Worm (Caenorhabditis elegans) whole organism, L3 larva: ENCODE measurements around the gene lron-15.

Experiments used
- aly-2 ChIP-seq: fragments of 150-350 bp; optimal IDR thresholded peaks from 2 replicates; lab custom pipeline; 2014; ENCODE audit warnings: missing biosample characterization, missing genetic modification characterization
- ceh-9 ChIP-seq: sonication (generic microtip); optimal IDR thresholded peaks from 2 replicates; lab custom pipeline; 2018; ENCODE audit warnings: missing biosample characterization, missing genetic modification characterization
- elt-2 ChIP-seq: sonication (generic microtip); optimal IDR thresholded peaks from 2 replicates; lab custom pipeline; 2016; ENCODE audit warnings: missing genetic modification reagents, mild to moderate bottlenecking, missing genetic modification characterization, missing compliant biosample characterization
- lsy-12 ChIP-seq: sonication (generic microtip); optimal IDR thresholded peaks from 2 replicates; lab custom pipeline; 2016; ENCODE audit warnings: mild to moderate bottlenecking, missing genetic modification characterization, missing compliant biosample characterization
- nhr-28 ChIP-seq: fragments of 150-350 bp; optimal IDR thresholded peaks from 2 replicates; lab custom pipeline; 2014; ENCODE audit warnings: missing biosample characterization, missing genetic modification characterization
- pha-4 ChIP-seq: fragments of 150-350 bp; optimal IDR thresholded peaks from 2 replicates; lab custom pipeline; 2014; ENCODE audit warnings: missing biosample characterization, missing genetic modification reagents, missing genetic modification characterization
- pqm-1 ChIP-seq: fragments of 150-350 bp; optimal IDR thresholded peaks from 2 replicates; lab custom pipeline; 2017; ENCODE audit warnings: missing biosample characterization, missing genetic modification characterization, inconsistent platforms
- snpc-4 ChIP-seq: fragments of 150-350 bp; optimal IDR thresholded peaks from 2 replicates; lab custom pipeline; 2014; ENCODE audit warnings: missing biosample characterization, missing genetic modification characterization
- unc-39 ChIP-seq: sonication (generic microtip); optimal IDR thresholded peaks from 4 replicates; lab custom pipeline; 2017; ENCODE audit warnings: missing biosample characterization, missing genetic modification characterization
- ztf-11 ChIP-seq: fragments of 150-350 bp; optimal IDR thresholded peaks from 2 replicates; lab custom pipeline; 2014; ENCODE audit warnings: missing biosample characterization, missing genetic modification characterization

DNA sequence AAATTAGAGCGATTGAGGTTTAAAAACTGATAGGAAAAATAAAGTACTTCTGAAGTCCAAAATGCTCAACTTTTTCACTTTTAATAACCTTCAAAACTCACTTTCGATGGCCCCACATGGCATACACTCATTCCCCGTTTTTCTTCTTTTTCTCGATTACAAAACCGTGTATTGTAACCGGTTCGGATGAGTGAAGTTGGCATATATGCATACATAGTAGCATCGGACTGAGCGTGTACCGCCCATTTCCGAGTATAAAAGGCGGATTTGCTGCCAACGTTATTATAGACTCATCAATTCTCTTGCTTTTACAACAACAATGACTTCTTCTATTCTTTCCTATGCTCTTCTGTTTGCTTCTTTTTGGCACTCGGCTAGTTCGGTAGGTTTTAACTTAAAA is 38.1 kb upstream of the lron-15 start, which contains the start of gene C56C10.4:
- TF ChIP-seq nhr-28 (tag; lab: Kevin White, UChicago) (no peak), aly-2 (tag; lab: Kevin White, UChicago) (no peak), pha-4 (tag; lab: Kevin White, UChicago) (no peak), snpc-4 (tag; lab: Kevin White, UChicago) (no peak), pqm-1 (tag; lab: Kevin White, UChicago) (no peak), elt-2 (tag; lab: Kevin White, UChicago) (no peak), ztf-11 (tag; lab: Kevin White, UChicago) (no peak), ceh-9 (tag; lab: Kevin White, UChicago) (no peak), unc-39 (no peak), lsy-12 (no peak)
